Worm (Caenorhabditis elegans): ENCODE data around the gene T28C6.8.
A peak's percentile ranks its signal among the peaks of the same experiment; 100 is the strongest.

DNA sequence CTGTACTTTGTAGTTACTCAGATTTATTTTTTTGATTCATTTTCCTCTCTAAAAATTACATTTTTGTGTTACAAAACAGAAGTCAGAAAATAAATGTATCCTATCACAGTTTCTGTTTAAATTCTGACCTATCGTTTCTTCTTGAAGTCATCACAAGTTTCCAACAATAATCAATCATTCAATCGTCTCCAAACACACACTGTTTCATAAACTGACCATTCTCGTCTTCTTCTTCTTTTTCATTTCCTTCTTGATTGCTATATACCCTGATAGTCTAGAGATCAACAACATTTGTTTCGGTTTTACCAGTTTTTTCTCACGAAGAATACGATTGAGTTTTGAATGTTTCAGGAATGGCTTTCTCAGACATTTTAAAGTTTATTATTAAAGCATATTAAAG is 15.4 kb downstream of the T28C6.8 start:
- no peak for TF ChIP-seq nhr-25 (tag; optimal IDR thresholded peaks at IDR 0.05)
- TF ChIP-seq nhr-12 (tag; optimal IDR thresholded peaks at IDR 0.05): no peak
- TF ChIP-seq mdl-1 (tag; optimal IDR thresholded peaks at IDR 0.05): no peak
- no peak for TF ChIP-seq pqm-1 (tag; optimal IDR thresholded peaks at IDR 0.05)
- TF ChIP-seq nhr-11 (tag; optimal IDR thresholded peaks at IDR 0.05): no peak
- TF ChIP-seq egl-27 (tag; optimal IDR thresholded peaks at IDR 0.05): no peak
- no peak for TF ChIP-seq nhr-28 (tag; optimal IDR thresholded peaks at IDR 0.05)
- TF ChIP-seq elt-3 (tag; optimal IDR thresholded peaks at IDR 0.05): peak in 1 of 3 experiments; percentile 48
- no peak for TF ChIP-seq aly-2 (tag; optimal IDR thresholded peaks at IDR 0.05)
